Worm (Caenorhabditis elegans): ENCODE measurements around the gene F25B5.6.

F25B5.6 gene

DNA sequence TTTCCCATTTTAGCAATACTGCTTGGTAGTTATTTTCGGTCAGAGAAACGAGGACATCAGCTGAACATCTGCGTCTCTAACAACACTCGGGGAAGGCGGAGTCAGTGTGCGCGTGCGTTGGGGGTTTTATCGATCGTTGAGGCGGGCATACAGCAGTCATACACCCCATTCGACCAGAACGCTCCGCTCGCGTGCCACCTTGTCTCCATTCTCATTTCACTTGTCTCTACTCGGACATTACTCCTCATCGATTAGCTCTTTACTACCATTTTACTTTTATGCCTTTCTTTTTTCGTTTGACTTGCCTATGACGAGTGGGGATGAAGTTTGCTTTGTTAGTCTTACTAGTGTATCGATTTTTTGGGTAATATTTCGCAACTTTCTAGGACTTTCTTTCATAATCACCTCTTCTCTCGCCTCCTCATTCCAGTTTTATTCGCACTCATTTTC, 8.0 kb downstream of the F25B5.6 start (continued):
- TF ChIP-seq lin-13 (GFP tag; optimal IDR thresholded peaks at IDR 0.05) (peak; percentile 60), mbf-1 (tag; optimal IDR thresholded peaks at IDR 0.05) (no peak), ceh-82 (tag; optimal IDR thresholded peaks at IDR 0.05) (no peak), nhr-25 (tag; optimal IDR thresholded peaks at IDR 0.05) (peak; percentile 72)

DNA sequence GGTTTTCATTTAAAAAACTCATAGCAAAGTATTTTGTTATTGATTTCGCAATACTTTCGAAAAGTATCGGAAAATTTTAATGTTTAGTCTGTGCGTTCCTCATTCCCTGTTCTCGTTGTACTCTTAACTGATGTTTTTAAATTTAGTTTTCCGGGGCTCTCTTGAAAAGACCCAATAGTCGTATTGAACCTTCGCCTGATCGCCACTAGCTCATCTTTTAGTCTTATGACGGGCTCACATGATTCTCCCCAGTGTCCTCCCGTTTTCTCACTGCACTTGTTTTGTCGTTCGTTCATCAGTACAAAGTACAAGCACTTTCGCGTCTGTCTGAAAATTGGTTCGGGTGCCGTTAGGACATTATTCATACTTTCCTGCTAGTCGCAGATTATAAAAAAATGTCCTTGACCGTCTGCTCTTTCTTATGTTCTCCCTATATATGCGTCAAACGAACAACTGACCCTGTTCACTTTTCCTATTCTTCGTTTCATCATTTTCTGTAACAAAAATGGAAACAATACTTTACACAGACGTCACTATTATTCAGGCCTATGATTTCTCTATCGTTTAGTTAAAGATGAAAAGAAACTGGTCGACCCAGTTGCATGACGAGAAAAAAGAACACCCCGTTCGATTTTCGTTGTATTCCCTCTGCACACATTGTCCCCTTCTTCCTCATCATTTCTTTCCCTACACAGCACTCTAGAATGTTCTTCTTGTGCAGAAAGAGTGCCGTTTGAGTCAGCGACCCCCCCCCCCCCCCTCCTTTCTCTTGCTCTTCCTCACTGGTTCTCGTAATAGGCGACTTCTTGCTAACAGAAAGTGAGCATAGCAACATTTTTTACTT, 8.9 kb downstream of the F25B5.6 start, which contains the start of gene ubq-1:
Gene ubq-1 (plus strand): TSS at position 802 of the 844 bp plus-strand sequence.
- TF ChIP-seq ztf-11 (tag; optimal IDR thresholded peaks at IDR 0.05) = no peak
- no peak for TF ChIP-seq sem-4 (tag; optimal IDR thresholded peaks at IDR 0.05)
- no peak for TF ChIP-seq snpc-4 (tag; optimal IDR thresholded peaks at IDR 0.05)
- peak in 1 of 2 experiments; percentile 40 for TF ChIP-seq lsy-2 (tag; optimal IDR thresholded peaks at IDR 0.05)
- no peak for TF ChIP-seq nhr-6 (tag; optimal IDR thresholded peaks at IDR 0.05)
- TF ChIP-seq nhr-21 (tag; optimal IDR thresholded peaks at IDR 0.05) = no peak
- TF ChIP-seq ztf-1 (GFP tag; conservative IDR thresholded peaks at IDR 0.05) = no peak
- TF ChIP-seq blmp-1 (tag; optimal IDR thresholded peaks at IDR 0.05; ENCODE audit: insufficient read depth) = no peak
- TF ChIP-seq zag-1 (tag; optimal IDR thresholded peaks at IDR 0.05) = no peak
- TF ChIP-seq F13H6.1 (tag; optimal IDR thresholded peaks at IDR 0.05) = no peak
- TF ChIP-seq mbf-1 (tag; optimal IDR thresholded peaks at IDR 0.05) = no peak
- TF ChIP-seq aly-2 (tag; optimal IDR thresholded peaks at IDR 0.05) = no peak
- TF ChIP-seq alr-1 (tag; optimal IDR thresholded peaks at IDR 0.05) = no peak
- TF ChIP-seq nhr-129 (tag; optimal IDR thresholded peaks at IDR 0.05) = peak; percentile 74
- TF ChIP-seq C34F6.9 (tag; optimal IDR thresholded peaks at IDR 0.05) = peak; percentile 50
- no peak for TF ChIP-seq lin-39 (tag; optimal IDR thresholded peaks at IDR 0.05)
- no peak for TF ChIP-seq nhr-77 (tag; optimal IDR thresholded peaks at IDR 0.05)
- no peak for TF ChIP-seq ztf-4 (tag; optimal IDR thresholded peaks at IDR 0.05)
- peak; percentile 29 for TF ChIP-seq unc-55 (GFP tag; optimal IDR thresholded peaks at IDR 0.05)
- no peak for TF ChIP-seq sma-3 (GFP tag; optimal IDR thresholded peaks at IDR 0.05)
- peak; percentile 73 for TF ChIP-seq ama-1 (optimal IDR thresholded peaks at IDR 0.05)

DNA sequence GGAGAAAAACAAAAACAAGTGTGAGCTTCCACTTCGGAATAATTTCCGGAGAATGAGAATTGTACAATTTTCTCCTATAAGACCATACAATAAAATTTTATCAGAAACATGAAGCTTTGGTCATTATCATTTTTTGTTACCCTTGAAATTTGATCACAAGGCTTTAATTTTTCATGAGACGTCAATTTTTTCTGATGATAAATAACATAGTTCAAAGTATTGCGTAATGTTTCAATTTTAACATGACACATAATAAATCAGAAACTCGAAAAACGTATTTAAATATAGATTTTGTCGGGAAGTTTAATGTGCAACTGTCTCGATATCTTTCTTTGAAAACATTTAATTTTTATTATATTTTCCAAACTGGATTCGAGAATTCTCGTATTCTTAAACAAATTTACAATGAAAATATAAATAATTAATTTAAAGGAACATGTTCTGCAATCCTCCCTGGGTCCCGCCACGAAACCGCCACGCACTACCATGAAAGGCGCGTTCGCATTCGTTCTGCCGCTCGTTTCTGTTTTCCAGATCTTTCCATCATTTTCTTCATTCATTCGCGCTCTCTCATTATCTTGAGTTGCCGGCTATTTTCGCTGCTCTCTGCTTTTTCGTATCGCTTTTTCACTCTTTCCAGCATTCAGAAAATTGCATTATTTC, 9.6 kb downstream of the F25B5.6 start:
- TF ChIP-seq gmeb-1 (tag; optimal IDR thresholded peaks at IDR 0.05) = peak; percentile 13
- no peak for TF ChIP-seq nhr-237 (tag; optimal IDR thresholded peaks at IDR 0.05)
- no peak for TF ChIP-seq R02D3.7 (tag; optimal IDR thresholded peaks at IDR 0.05)
- TF ChIP-seq C34F6.9 (tag; optimal IDR thresholded peaks at IDR 0.05) = no peak
- TF ChIP-seq fos-1 (tag; optimal IDR thresholded peaks at IDR 0.05) = peak; percentile 55
- no peak for TF ChIP-seq nhr-77 (tag; optimal IDR thresholded peaks at IDR 0.05)

- TF ChIP-seq nhr-6 (tag; optimal IDR thresholded peaks at IDR 0.05) (peak; percentile 65), mbf-1 (tag; optimal IDR thresholded peaks at IDR 0.05) (no peak), sem-4 (tag; optimal IDR thresholded peaks at IDR 0.05) (peak; percentile 71), ZK546.5 (tag; optimal IDR thresholded peaks at IDR 0.05) (no peak), nhr-77 (tag; optimal IDR thresholded peaks at IDR 0.05) (no peak), nhr-25 (tag; optimal IDR thresholded peaks at IDR 0.05) (peak; percentile 95), nhr-23 (tag; optimal IDR thresholded peaks at IDR 0.05) (no peak), elt-1 (tag; optimal IDR thresholded peaks at IDR 0.05) (no peak), nhr-11 (tag; optimal IDR thresholded peaks at IDR 0.05) (no peak), gmeb-1 (tag; optimal IDR thresholded peaks at IDR 0.05) (peak; percentile 54), zag-1 (tag; optimal IDR thresholded peaks at IDR 0.05) (peak; percentile 28), sma-3 (GFP tag; optimal IDR thresholded peaks at IDR 0.05) (peak; percentile 90), aly-2 (tag; optimal IDR thresholded peaks at IDR 0.05) (no peak), lsy-2 (tag; optimal IDR thresholded peaks at IDR 0.05) (peak in 1 of 2 experiments; percentile 75), nhr-237 (tag; optimal IDR thresholded peaks at IDR 0.05) (no peak), unc-55 (GFP tag; optimal IDR thresholded peaks at IDR 0.05) (peak; percentile 86), sma-9 (GFP tag; optimal IDR thresholded peaks at IDR 0.05) (peak; percentile 84), sma-9 (tag; optimal IDR thresholded peaks at IDR 0.05) (no peak), ztf-4 (tag; optimal IDR thresholded peaks at IDR 0.05) (peak; percentile 64), unc-62 (GFP tag; optimal IDR thresholded peaks at IDR 0.05) (peak; percentile 54), snpc-4 (tag; optimal IDR thresholded peaks at IDR 0.05) (no peak), ztf-1 (GFP tag; conservative IDR thresholded peaks at IDR 0.05) (no peak), ztf-11 (tag; optimal IDR thresholded peaks at IDR 0.05) (no peak), nhr-21 (tag; optimal IDR thresholded peaks at IDR 0.05) (peak; percentile 95), peb-1 (tag; optimal IDR thresholded peaks at IDR 0.05) (no peak), F13H6.1 (tag; optimal IDR thresholded peaks at IDR 0.05) (peak; percentile 63), mab-5 (tag; optimal IDR thresholded peaks at IDR 0.05) (peak; percentile 39), skn-1 (tag; optimal IDR thresholded peaks at IDR 0.05) (no peak), Y55F3AM.14 (GFP tag; optimal IDR thresholded peaks at IDR 0.05) (peak; percentile 76), lin-11 (tag; optimal IDR thresholded peaks at IDR 0.05) (no peak), nhr-12 (tag; optimal IDR thresholded peaks at IDR 0.05) (no peak), lin-13 (GFP tag; optimal IDR thresholded peaks at IDR 0.05) (no peak), crh-2 (tag; optimal IDR thresholded peaks at IDR 0.05) (peak; percentile 87), blmp-1 (tag; optimal IDR thresholded peaks at IDR 0.05; ENCODE audit: insufficient read depth) (peak; percentile 82), alr-1 (tag; optimal IDR thresholded peaks at IDR 0.05) (no peak)
Observed at ce11 chrIII:5938013-5938412, 10.5 kb downstream of the F25B5.6 start.

All from whole organism, L2 larva.